Fruit fly (Drosophila melanogaster): ENCODE data around the gene NELF-B.

The NELF-B gene

DNA sequence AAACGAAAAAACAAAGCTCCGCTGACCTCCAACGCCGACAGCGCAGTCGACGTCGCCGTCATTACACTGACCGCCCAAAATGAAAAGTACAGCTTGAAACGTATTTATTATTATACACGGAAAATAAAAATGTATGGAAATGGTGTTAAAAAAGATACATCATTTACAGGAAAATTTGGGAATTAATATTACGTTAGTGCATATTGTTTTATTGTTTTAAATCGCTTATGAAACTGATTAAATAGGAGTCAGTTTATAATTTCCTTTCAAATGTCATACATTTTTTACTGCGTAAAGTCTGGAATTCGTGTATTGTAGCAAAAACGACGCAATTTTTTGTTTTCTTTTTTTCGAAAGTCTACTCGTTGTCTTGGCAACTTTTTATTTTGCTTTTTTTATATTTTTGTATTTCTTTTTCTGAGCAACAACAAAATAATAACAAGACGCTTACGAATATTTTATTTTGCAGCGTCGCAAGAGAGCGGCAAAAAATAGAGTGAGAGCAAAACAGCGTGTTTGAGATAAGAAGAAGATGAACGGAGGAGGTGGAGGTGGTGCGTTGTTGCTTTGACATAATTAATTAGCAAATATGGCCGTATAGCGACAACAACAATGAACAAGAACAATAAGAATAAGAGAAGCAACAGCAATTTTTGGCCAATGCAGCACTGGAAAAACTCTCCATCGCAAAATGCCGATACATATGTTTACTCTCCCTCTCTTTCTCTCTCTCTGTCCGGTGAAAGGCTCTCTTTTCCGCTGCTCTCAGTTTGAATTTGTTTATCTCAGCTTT, 36.0 kb downstream of the NELF-B start (continued):
- peak; percentile 90 for TF ChIP-seq CG6792 (GFP tag; optimal IDR thresholded peaks at IDR 0.05)
- TF ChIP-seq fkh (GFP tag; optimal IDR thresholded peaks at IDR 0.05), result peak; percentile 1
- peak; percentile 96 for TF ChIP-seq Eip78C (GFP tag)
- TF ChIP-seq eg (GFP tag; IDR thresholded peaks at IDR 0.05), result peak; percentile 86; the same call in 2 of the 3 replicates
- TF ChIP-seq Ets96B (tag; optimal IDR thresholded peaks at IDR 0.05), result peak; percentile 87
- peak; percentile 64 for TF ChIP-seq Gug (GFP tag; IDR thresholded peaks at IDR 0.05)
- TF ChIP-seq CG1621 (tag; optimal IDR thresholded peaks at IDR 0.05), result peak; percentile 78
- peak; percentile 90 for TF ChIP-seq CG32006 (GFP tag; optimal IDR thresholded peaks at IDR 0.05)
- peak; percentile 26; the same call in 1 of the 2 replicates for TF ChIP-seq CG11294 (GFP tag; IDR thresholded peaks at IDR 0.05)
- peak; percentile 92 for TF ChIP-seq esn (GFP tag; optimal IDR thresholded peaks at IDR 0.05)
- peak; percentile 64 for TF ChIP-seq dac (GFP tag; optimal IDR thresholded peaks at IDR 0.05)
- TF ChIP-seq CG8319 (GFP tag; optimal IDR thresholded peaks at IDR 0.05), result peak; percentile 82
- TF ChIP-seq CG4318 (GFP tag; optimal IDR thresholded peaks at IDR 0.05), result peak; percentile 76

DNA sequence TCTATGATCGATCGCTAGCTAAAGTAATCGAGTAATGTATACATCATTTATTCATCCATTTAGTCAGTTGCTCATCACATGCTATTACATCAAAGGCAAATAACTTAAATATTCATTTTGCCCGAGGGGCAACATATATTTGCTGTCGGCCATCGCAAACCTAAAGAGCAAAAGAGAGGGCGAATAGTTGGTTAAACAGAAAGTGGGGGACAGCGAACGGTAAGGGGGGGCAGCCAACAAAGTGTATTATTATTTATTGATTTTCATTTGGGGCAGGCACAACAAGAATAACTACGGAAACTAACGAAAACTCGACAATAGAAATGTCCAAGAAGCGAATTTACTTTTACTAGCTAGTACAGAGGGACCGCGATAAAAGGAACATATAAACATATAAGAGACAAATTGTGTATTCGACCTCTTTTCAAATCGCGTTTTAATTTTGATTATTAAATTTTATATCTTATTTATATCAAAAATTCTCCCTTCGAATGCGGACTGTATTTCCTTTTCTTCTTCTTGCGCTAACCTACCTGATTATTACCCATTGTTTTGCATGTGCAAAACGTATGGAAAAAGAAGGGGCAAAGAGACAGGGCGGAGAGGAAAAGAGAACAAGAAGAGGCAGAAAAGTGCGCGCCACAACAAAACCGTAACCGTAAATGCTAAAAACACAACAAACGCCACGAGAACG, 36.8 kb downstream of the NELF-B start:
- TF ChIP-seq CG34406 (GFP tag; optimal IDR thresholded peaks at IDR 0.05) (peak; percentile 37), CG6163 (GFP tag; IDR thresholded peaks at IDR 0.05) (peak; percentile 62; the same call in 2 of the 3 replicates), CG9139 (GFP tag; optimal IDR thresholded peaks at IDR 0.05) (no peak), CG15336 (GFP tag; IDR thresholded peaks at IDR 0.05) (peak; percentile 36), Eip93F (GFP tag; optimal IDR thresholded peaks at IDR 0.05) (peak; percentile 12), Sox15 (GFP tag; optimal IDR thresholded peaks at IDR 0.05) (peak; percentile 34), Eip78C (GFP tag) (peak; percentile 49), Gug (GFP tag; IDR thresholded peaks at IDR 0.05) (peak; percentile 24; the same call in 1 of the 2 replicates), CG8632 (GFP tag; optimal IDR thresholded peaks at IDR 0.05) (peak; percentile 4), CG11294 (GFP tag; IDR thresholded peaks at IDR 0.05) (peak; percentile 60), Sox14 (GFP tag; optimal IDR thresholded peaks at IDR 0.05) (no peak), OdsH (GFP tag; optimal IDR thresholded peaks at IDR 0.05) (peak; percentile 31), fkh (GFP tag; optimal IDR thresholded peaks at IDR 0.05) (no peak), achi (GFP tag; optimal IDR thresholded peaks at IDR 0.05) (peak; percentile 6), fd85E (GFP tag; optimal IDR thresholded peaks at IDR 0.05) (no peak), lz (GFP tag; optimal IDR thresholded peaks at IDR 0.05) (no peak), CG8119 (GFP tag; IDR thresholded peaks at IDR 0.05) (no peak; the same call in 2 of the 3 replicates), pdm3 (GFP tag; optimal IDR thresholded peaks at IDR 0.05) (no peak), CG11902 (GFP tag; optimal IDR thresholded peaks at IDR 0.05) (peak; percentile 48)

DNA sequence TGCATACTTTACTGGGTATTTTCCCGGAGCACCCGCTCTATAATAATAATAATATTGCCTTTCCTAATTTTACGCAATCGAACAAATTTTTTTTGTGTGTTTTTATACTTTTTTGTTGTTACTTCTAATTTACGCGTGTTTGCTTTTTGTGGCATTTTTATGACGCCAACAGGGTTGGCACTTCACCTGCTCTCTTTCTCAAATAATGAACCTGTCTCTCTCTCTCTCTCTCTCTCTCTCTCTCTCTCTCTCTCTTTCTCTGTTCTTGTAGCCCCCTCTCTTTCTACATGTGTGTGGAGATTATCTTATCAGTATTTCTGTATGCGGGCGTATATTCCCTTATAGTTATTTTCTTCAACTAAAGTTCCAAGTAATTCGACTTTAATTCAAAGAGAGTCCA, 37.5 kb downstream of the NELF-B start:
- TF ChIP-seq CG6163 (GFP tag; IDR thresholded peaks at IDR 0.05), result no peak
- TF ChIP-seq CG11762 (GFP tag; optimal IDR thresholded peaks at IDR 0.05; ENCODE audit: insufficient read depth), result no peak
- TF ChIP-seq CG32006 (GFP tag; optimal IDR thresholded peaks at IDR 0.05), result no peak
- peak; percentile 20; the same call in 1 of the 3 replicates for TF ChIP-seq CG8119 (GFP tag; IDR thresholded peaks at IDR 0.05)
- TF ChIP-seq dsx (GFP tag; optimal IDR thresholded peaks at IDR 0.05; ENCODE audit: poor library complexity, severe bottlenecking), result no peak
- TF ChIP-seq CG6792 (GFP tag; optimal IDR thresholded peaks at IDR 0.05), result no peak
- peak; percentile 38 for TF ChIP-seq Sox14 (GFP tag; optimal IDR thresholded peaks at IDR 0.05)
- peak; percentile 44 for TF ChIP-seq vri (GFP tag; optimal IDR thresholded peaks at IDR 0.05)
- TF ChIP-seq CG15336 (GFP tag; IDR thresholded peaks at IDR 0.05), result no peak
- TF ChIP-seq Ets21C (GFP tag; optimal IDR thresholded peaks at IDR 0.05), result no peak
- peak; percentile 26 for TF ChIP-seq esn (GFP tag; optimal IDR thresholded peaks at IDR 0.05)
- TF ChIP-seq ss (GFP tag; optimal IDR thresholded peaks at IDR 0.05), result no peak
- TF ChIP-seq CG3032 (tag; optimal IDR thresholded peaks at IDR 0.05), result no peak
- TF ChIP-seq topi (GFP tag; optimal IDR thresholded peaks at IDR 0.05), result no peak
- TF ChIP-seq Sox102F (GFP tag; optimal IDR thresholded peaks at IDR 0.05), result no peak
- peak; percentile 25 for TF ChIP-seq Eip78C (GFP tag)
- TF ChIP-seq CG11294 (GFP tag; IDR thresholded peaks at IDR 0.05), result no peak; the same call in 1 of the 2 replicates
- no peak for TF ChIP-seq Smox (GFP tag; optimal IDR thresholded peaks at IDR 0.05)
- TF ChIP-seq fkh (GFP tag; optimal IDR thresholded peaks at IDR 0.05), result peak; percentile 94

Measured in whole organism, prepupa.